Worm (Caenorhabditis elegans) whole organism, L4/young adult: ENCODE data around the gene cox-18.

Experiments used
- dao-5 ChIP-seq: sonication (generic microtip); optimal IDR thresholded peaks from 2 replicates; lab custom pipeline; 2016; ENCODE audit warnings: missing genotype, missing genetic modification characterization, moderate library complexity, missing compliant biosample characterization
- him-1 ChIP-seq: sonication (generic microtip); optimal IDR thresholded peaks from 2 replicates; lab custom pipeline; 2016; ENCODE audit warnings: missing genotype, missing genetic modification reagents, missing genetic modification characterization, missing compliant biosample characterization

DNA sequence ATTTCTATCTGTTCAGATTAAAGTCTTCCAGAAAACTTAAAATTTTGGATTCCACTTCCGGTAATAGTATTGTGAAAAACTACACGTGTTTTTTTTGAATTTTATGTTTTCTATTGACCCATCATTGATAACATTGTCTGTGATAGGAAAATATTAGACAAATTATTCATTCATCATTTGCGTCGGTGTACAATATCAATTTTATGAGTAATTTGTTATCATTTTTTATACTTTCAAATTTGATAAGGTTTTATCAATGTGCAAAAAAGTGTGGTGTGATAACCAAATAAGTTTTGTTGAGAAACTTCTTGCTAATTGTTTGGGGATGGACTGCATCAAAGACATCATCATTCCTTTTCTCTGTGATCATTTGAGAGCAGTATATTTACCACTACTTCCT is 21.8 kb upstream of the cox-18 start:
- TF ChIP-seq him-1 (tag; lab: Kevin White, UChicago) (no peak), dao-5 (tag; lab: Kevin White, UChicago) (no peak)
